Worm (Caenorhabditis elegans) whole organism, L3 larva: ENCODE measurements around the gene F12A10.1.

ENCODE experiments used
- ZK546.5 ChIP-seq: sonication (generic microtip); optimal IDR thresholded peaks from 2 replicates; lab custom pipeline; 2017; ENCODE audit warnings: missing biosample characterization, missing genetic modification characterization
- ceh-82 ChIP-seq: fragments of 150-350 bp; optimal IDR thresholded peaks from 2 replicates; lab custom pipeline; 2014; ENCODE audit warnings: missing biosample characterization, missing genetic modification characterization
- egl-27 ChIP-seq: sonication (generic microtip); optimal IDR thresholded peaks from 4 replicates; lab custom pipeline; 2017; ENCODE audit warnings: missing biosample characterization, missing genetic modification reagents, missing genetic modification characterization
- elt-3 ChIP-seq, 3 experiments: fragments of 150-350 bp in 1 of 3; sonication (generic microtip) in 2 of 3; optimal IDR thresholded peaks; 2 replicates in 2 of 3; 4 replicates in 1 of 3; lab custom pipeline; 2014 to 2017; ENCODE audit warnings: missing biosample characterization in 3 of 3, missing genetic modification characterization in 3 of 3
- fos-1 ChIP-seq: fragments of 150-350 bp; optimal IDR thresholded peaks from 2 replicates; lab custom pipeline; 2014; ENCODE audit warnings: missing biosample characterization, missing genetic modification characterization
- jun-1 ChIP-seq: fragments of 150-350 bp; optimal IDR thresholded peaks from 2 replicates; lab custom pipeline; 2014; ENCODE audit warnings: missing biosample characterization, missing genetic modification reagents, missing genetic modification characterization
- mdl-1 ChIP-seq: fragments of 150-350 bp; optimal IDR thresholded peaks from 2 replicates; lab custom pipeline; 2014; ENCODE audit warnings: missing biosample characterization, missing genetic modification characterization
- nfya-1 ChIP-seq: sonication (generic microtip); optimal IDR thresholded peaks from 2 replicates; lab custom pipeline; 2017; ENCODE audit warnings: missing genetic modification characterization, mild to moderate bottlenecking, missing compliant biosample characterization, antibody characterized with exemption, moderate library complexity; ENCODE audit not compliant: insufficient read depth
- nhr-23 ChIP-seq: fragments of 150-350 bp; optimal IDR thresholded peaks from 2 replicates; lab custom pipeline; 2014; ENCODE audit warnings: missing biosample characterization, missing genetic modification reagents, missing genetic modification characterization
- nhr-76 ChIP-seq: fragments of 150-350 bp; sonication (generic microtip); optimal IDR thresholded peaks from 5 replicates; lab custom pipeline; 2014; ENCODE audit warnings: missing biosample characterization, missing genetic modification characterization
- nhr-77 ChIP-seq: fragments of 150-350 bp; optimal IDR thresholded peaks from 2 replicates; lab custom pipeline; 2014; ENCODE audit warnings: missing biosample characterization, missing genetic modification characterization
- pha-4 ChIP-seq: fragments of 150-350 bp; optimal IDR thresholded peaks from 2 replicates; lab custom pipeline; 2014; ENCODE audit warnings: missing biosample characterization, missing genetic modification reagents, missing genetic modification characterization
- pqm-1 ChIP-seq: fragments of 150-350 bp; optimal IDR thresholded peaks from 2 replicates; lab custom pipeline; 2017; ENCODE audit warnings: missing biosample characterization, missing genetic modification characterization, inconsistent platforms

ce11 chrII:5505820-5506287, 9.5 kb downstream of the F12A10.1 start, which contains the start of gene npp-24:
- TF ChIP-seq pha-4 (tag; lab: Kevin White, UChicago) (peak; percentile 27), fos-1 (tag; lab: Kevin White, UChicago) (no peak), nfya-1 (no peak), nhr-77 (tag; lab: Kevin White, UChicago) (no peak), ceh-82 (tag; lab: Kevin White, UChicago) (no peak), egl-27 (tag; lab: Kevin White, UChicago) (no peak), nhr-23 (tag; lab: Kevin White, UChicago) (no peak), nhr-76 (tag; lab: Kevin White, UChicago) (no peak), pqm-1 (tag; lab: Kevin White, UChicago) (no peak), elt-3 (tag; optimal IDR thresholded peaks at IDR 0.05; lab: Kevin White, UChicago) (no peak), ZK546.5 (tag; lab: Kevin White, UChicago) (no peak), mdl-1 (tag; lab: Kevin White, UChicago) (no peak), jun-1 (tag; lab: Kevin White, UChicago) (no peak)
